Worm (Caenorhabditis elegans): ENCODE measurements around the gene cyp-13A3.

The cyp-13A3 gene

DNA sequence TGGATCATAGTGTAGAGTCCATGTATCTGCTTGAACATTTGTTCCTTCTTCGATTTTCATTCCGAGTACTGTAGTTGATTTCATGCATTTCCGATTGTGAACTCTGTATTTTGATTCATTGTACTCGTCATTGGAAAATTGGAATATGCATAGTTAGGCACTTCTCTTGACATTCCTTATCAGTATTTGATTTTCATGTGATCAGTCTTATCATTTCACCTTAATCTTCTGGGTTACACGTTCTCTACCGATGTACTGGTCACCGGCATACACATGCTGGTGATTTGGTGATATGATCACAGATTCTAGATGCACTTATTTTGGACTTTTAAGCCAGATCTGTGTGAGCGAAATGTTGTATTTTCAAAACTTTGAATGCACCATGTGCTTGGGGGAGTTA lies 1.9 kb downstream of the cyp-13A3 start:
- TF ChIP-seq dve-1 (tag; optimal IDR thresholded peaks at IDR 0.05; ENCODE audit: insufficient read depth) (peak; percentile 84), dmd-6 (GFP tag; IDR thresholded peaks at IDR 0.05) (peak; percentile 96), mxl-2 (GFP tag; conservative IDR thresholded peaks at IDR 0.05) (no peak), madf-9 (GFP tag; conservative IDR thresholded peaks at IDR 0.05) (no peak), nhr-48 (tag; optimal IDR thresholded peaks at IDR 0.05) (peak; percentile 72), sdz-12 (GFP tag; optimal IDR thresholded peaks at IDR 0.05) (no peak), hif-1 (tag; optimal IDR thresholded peaks at IDR 0.05) (no peak), daf-8 (GFP tag; IDR thresholded peaks at IDR 0.05) (no peak), hmg-1.1 (GFP tag; IDR thresholded peaks at IDR 0.05) (no peak), nhr-42 (GFP tag; IDR thresholded peaks at IDR 0.05) (no peak), mep-1 (tag; optimal IDR thresholded peaks at IDR 0.05) (peak; percentile 2), nhr-25 (tag; optimal IDR thresholded peaks at IDR 0.05; ENCODE audit: borderline replicate concordance, insufficient read depth) (no peak), nhr-28 (tag; optimal IDR thresholded peaks at IDR 0.05) (peak; percentile 87), lin-1 (GFP tag; IDR thresholded peaks at IDR 0.05) (peak; percentile 71; the same call in 1 of the 2 replicates), ztf-11 (tag; optimal IDR thresholded peaks at IDR 0.05) (no peak), hlh-11 (tag; optimal IDR thresholded peaks at IDR 0.05) (peak; percentile 91), mxl-3 (GFP tag; optimal IDR thresholded peaks at IDR 0.05) (peak; percentile 69), nhr-10 (tag; optimal IDR thresholded peaks at IDR 0.05) (peak; percentile 57), nhr-111 (GFP tag; optimal IDR thresholded peaks at IDR 0.05) (no peak), unc-62 (GFP tag; optimal IDR thresholded peaks at IDR 0.05 in 1 of 2) (peak in 1 of 2 experiments; percentile 98), unc-62 (tag; optimal IDR thresholded peaks at IDR 0.05) (no peak), lir-3 (tag; optimal IDR thresholded peaks at IDR 0.05) (no peak), nhr-102 (tag; optimal IDR thresholded peaks at IDR 0.05) (peak; percentile 93), pqm-1 (tag; optimal IDR thresholded peaks at IDR 0.05) (peak; percentile 94), nhr-77 (tag; optimal IDR thresholded peaks at IDR 0.05) (peak; percentile 88), tra-1 (GFP tag; IDR thresholded peaks at IDR 0.05) (0 out of 2 replicates have a peak, but pooled peaks have one; percentile 53), F37D6.2 (tag; optimal IDR thresholded peaks at IDR 0.05) (no peak), ceh-44 (GFP tag; IDR thresholded peaks at IDR 0.05) (no peak), mdl-1 (tag; optimal IDR thresholded peaks at IDR 0.05) (peak in 1 of 2 experiments; percentile 70), F10B5.3 (tag; optimal IDR thresholded peaks at IDR 0.05) (no peak), ama-1 (optimal IDR thresholded peaks at IDR 0.05) (no peak), aly-2 (tag; optimal IDR thresholded peaks at IDR 0.05) (no peak), daf-16 (GFP tag; optimal IDR thresholded peaks at IDR 0.05) (no peak), daf-16 (tag; optimal IDR thresholded peaks at IDR 0.05) (peak; percentile 82), Y5F2A.4 (GFP tag; optimal IDR thresholded peaks at IDR 0.05) (no peak), lin-15B (tag; optimal IDR thresholded peaks at IDR 0.05) (no peak), lin-38 (GFP tag; IDR thresholded peaks at IDR 0.05) (no peak), hlh-30 (tag; optimal IDR thresholded peaks at IDR 0.05; ENCODE audit: insufficient read depth) (peak; percentile 62), F49E8.2 (tag; optimal IDR thresholded peaks at IDR 0.05; ENCODE audit: borderline replicate concordance) (no peak), egl-27 (tag; optimal IDR thresholded peaks at IDR 0.05) (no peak)

DNA sequence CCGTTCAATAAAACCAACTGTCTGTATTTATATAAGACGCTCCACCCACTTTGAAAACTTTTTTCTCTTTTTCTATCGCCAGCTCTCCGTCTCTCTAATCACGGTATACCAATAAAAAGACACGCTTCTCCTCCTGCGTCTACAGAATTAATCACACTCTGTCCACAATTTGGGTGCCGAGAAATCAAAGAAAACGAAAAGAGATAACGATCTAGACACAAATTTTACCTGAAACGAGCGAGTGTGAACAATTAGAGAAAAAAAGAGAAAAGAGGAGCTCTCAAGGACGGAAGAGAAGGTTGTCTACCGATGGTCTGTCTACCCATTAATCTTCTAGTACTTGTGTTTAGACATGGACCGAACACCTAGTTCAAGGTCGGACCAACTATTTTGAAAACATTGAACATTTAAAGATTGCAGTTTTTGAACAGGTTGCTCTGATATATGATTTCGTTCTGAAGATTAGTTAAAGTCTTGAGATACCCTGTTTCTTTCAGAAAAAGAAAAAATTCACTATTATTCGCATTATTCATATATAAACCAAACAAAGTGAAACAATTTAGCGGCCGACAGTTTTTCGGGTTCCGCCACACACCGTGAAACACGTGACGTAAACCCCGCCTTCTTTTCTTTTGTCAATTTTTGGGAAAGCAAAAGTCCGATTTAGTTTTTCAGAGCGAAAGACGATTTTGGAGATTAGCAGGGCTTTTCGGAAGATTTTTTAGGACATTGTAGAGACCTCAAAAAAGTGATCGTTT lies 5.5 kb downstream of the cyp-13A3 start, which contains the start of gene cyp-13A2:
Gene cyp-13A2, minus strand, starts transcription at position 235 of the 758 bp plus-strand sequence.
- no peak for TF ChIP-seq ceh-82 (tag; optimal IDR thresholded peaks at IDR 0.05)
- peak; percentile 85 for TF ChIP-seq hlh-11 (tag; optimal IDR thresholded peaks at IDR 0.05)
- peak; percentile 68 for TF ChIP-seq nhr-102 (tag; optimal IDR thresholded peaks at IDR 0.05)
- TF ChIP-seq T20F7.1 (GFP tag; optimal IDR thresholded peaks at IDR 0.05): peak; percentile 16
- TF ChIP-seq dmd-6 (GFP tag; IDR thresholded peaks at IDR 0.05): peak; percentile 87
- TF ChIP-seq lin-13 (GFP tag; optimal IDR thresholded peaks at IDR 0.05): peak; percentile 5
- TF ChIP-seq F26F4.8 (GFP tag; conservative IDR thresholded peaks at IDR 0.05): no peak
- TF ChIP-seq php-3 (GFP tag; IDR thresholded peaks at IDR 0.05): peak; percentile 64
- no peak for TF ChIP-seq nhr-6 (tag; optimal IDR thresholded peaks at IDR 0.05)
- TF ChIP-seq mdl-1 (tag; optimal IDR thresholded peaks at IDR 0.05): peak in 1 of 2 experiments; percentile 22
- TF ChIP-seq nhr-11 (tag; optimal IDR thresholded peaks at IDR 0.05): peak; percentile 80
- peak; percentile 15 for TF ChIP-seq nhr-77 (tag; optimal IDR thresholded peaks at IDR 0.05)
- no peak for TF ChIP-seq Y5F2A.4 (GFP tag; optimal IDR thresholded peaks at IDR 0.05)
- peak; percentile 46 for TF ChIP-seq pqm-1 (tag; optimal IDR thresholded peaks at IDR 0.05)
- TF ChIP-seq pha-4 (GFP tag; IDR thresholded peaks at IDR 0.05): 0 out of 2 replicates have a peak, but pooled peaks have one; percentile 13
- TF ChIP-seq pha-4 (tag; optimal IDR thresholded peaks at IDR 0.05): peak; percentile 34
- TF ChIP-seq Y75B8A.6 (GFP tag; IDR thresholded peaks at IDR 0.05): no peak
- TF ChIP-seq tra-1 (GFP tag; IDR thresholded peaks at IDR 0.05): peak; percentile 27; the same call in 1 of the 2 replicates
- TF ChIP-seq nhr-10 (tag; optimal IDR thresholded peaks at IDR 0.05): peak; percentile 57
